Fruit fly (Drosophila melanogaster) whole organism, pupa: ENCODE results near the gene CG15152.

ENCODE experiments used
- CG14655 ChIP-seq: fragments of 200-800 bp; sonication (Bioruptor generic); optimal IDR thresholded peaks from 3 replicates; lab custom pipeline; 2017; ENCODE audit warnings: mild to moderate bottlenecking, missing biosample characterization, missing genetic modification reagents, missing genetic modification characterization
- CG15710 ChIP-seq: fragments of 200-800 bp; sonication (Bioruptor generic); optimal IDR thresholded peaks from 2 replicates; lab custom pipeline; 2018; ENCODE audit warnings: missing biosample characterization, mild to moderate bottlenecking, missing genetic modification characterization, moderate library complexity
- CG17806 ChIP-seq: fragments of 200-800 bp; sonication (Bioruptor generic); optimal IDR thresholded peaks from 2 replicates; lab custom pipeline; 2018; ENCODE audit warnings: missing biosample characterization, mild to moderate bottlenecking, missing genetic modification characterization, moderate library complexity
- CG34367 ChIP-seq: fragments of 200-800 bp; sonication (Bioruptor generic); optimal IDR thresholded peaks from 2 replicates; lab custom pipeline; 2018; ENCODE audit warnings: missing biosample characterization, mild to moderate bottlenecking, missing genetic modification characterization
- CG8159 ChIP-seq: fragments of 200-800 bp; sonication (Bioruptor generic); optimal IDR thresholded peaks from 3 replicates; lab custom pipeline; 2018; ENCODE audit warnings: missing biosample characterization, mild to moderate bottlenecking, missing genetic modification characterization, moderate library complexity
- Ets98B ChIP-seq: fragments of 200-800 bp; sonication (Bioruptor generic); IDR thresholded peaks from 2 replicates; pipeline ENCODE4 v1.3.6; 2022; ENCODE audit warnings: missing biosample characterization, missing genetic modification characterization
- Pif1A ChIP-seq: fragments of 200-800 bp; sonication (Bioruptor generic); optimal IDR thresholded peaks from 3 replicates; lab custom pipeline; 2016; ENCODE audit warnings: missing biosample characterization, missing genetic modification characterization
- Pif1B ChIP-seq: fragments of 200-800 bp; sonication (Bioruptor generic); optimal IDR thresholded peaks from 3 replicates; lab custom pipeline; 2016; ENCODE audit warnings: missing biosample characterization, missing genetic modification characterization
- Snoo ChIP-seq: fragments of 200-800 bp; sonication (Bioruptor generic); optimal IDR thresholded peaks from 3 replicates; lab custom pipeline; 2017; ENCODE audit warnings: missing biosample characterization, mild to moderate bottlenecking, missing genetic modification characterization, inconsistent platforms
- rn ChIP-seq: fragments of 200-800 bp; sonication (Bioruptor generic); IDR thresholded peaks from 2 replicates; pipeline ENCODE4 v1.3.6; 2022; ENCODE audit warnings: missing biosample characterization, missing genetic modification characterization

dm6 chr2L:18125649-18126048 is 11.3 kb downstream of the CG15152 start, which contains the start of gene Grl36b:
- TF ChIP-seq Pif1B (GFP tag; lab: Kevin White, UChicago): no peak
- TF ChIP-seq CG15710 (tag; lab: Kevin White, UChicago): no peak
- no peak for TF ChIP-seq CG34367
- TF ChIP-seq Pif1A: no peak
- no peak for TF ChIP-seq Ets98B
- TF ChIP-seq CG14655: no peak
- TF ChIP-seq CG8159 (tag; lab: Kevin White, UChicago): no peak
- TF ChIP-seq CG17806 (tag; lab: Kevin White, UChicago): no peak
- no peak for TF ChIP-seq Snoo
- TF ChIP-seq rn (GFP tag; lab: Robert Waterston, UW): no peak
